Worm (Caenorhabditis elegans) whole organism, dauer: ENCODE data around the gene T08D10.4.
A peak's percentile ranks its signal among the peaks of the same experiment; 100 is the strongest.

Source experiments
- unc-62 ChIP-seq: sonication (generic microtip); optimal IDR thresholded peaks from 2 replicates; lab custom pipeline; 2017; ENCODE audit warnings: missing biosample characterization, missing genetic modification reagents, missing genetic modification characterization

T08D10.4 gene

DNA sequence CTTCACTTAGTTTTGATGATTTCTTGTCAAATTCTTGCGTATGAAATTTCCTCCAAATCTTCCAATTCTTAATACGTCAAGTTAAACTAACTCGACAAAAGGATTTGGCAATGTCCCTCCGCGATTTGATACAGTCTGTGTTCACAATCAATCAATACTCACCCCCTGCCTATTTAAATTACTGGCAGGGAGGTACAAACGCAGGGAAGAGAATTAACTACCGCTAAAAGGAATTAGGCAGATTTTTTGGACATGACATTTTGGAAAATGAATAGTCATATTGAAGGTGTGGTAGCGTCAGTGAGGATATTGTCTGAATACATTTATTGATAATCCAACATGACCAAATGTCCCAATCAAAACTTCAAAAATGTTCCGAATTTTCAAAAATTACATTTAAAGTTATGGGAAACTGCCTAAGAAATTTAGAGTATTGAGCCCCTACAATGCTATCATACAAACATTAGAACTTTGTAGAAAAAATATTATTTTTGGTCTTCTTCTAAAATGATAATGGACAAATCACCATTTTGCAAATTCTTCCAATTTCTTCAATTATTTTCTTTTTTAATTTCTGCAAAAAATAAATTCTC, 15.7 kb downstream of the T08D10.4 start:
- peak; percentile 32 for TF ChIP-seq unc-62 (GFP tag; lab: Kevin White, UChicago)

DNA sequence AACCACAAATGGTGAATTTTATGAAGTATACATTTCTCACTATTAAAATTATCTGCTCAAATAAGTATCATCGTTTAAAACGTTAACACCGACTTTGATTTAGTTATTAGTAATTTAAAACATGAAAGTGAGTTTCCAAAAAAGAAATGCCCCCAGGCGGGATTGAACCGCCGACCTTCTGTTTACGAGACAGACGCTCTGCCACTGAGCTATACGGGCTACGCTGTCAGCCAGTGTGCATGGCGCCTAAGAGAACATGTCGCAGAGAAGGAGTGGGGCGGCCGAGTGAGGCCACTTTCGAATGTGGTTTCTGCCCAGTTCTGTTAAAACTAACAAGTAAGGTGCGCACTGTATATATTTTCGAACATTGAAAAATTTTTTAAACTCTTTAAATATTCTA, 18.2 kb downstream of the T08D10.4 start:
- TF ChIP-seq unc-62 (GFP tag; lab: Kevin White, UChicago), result no peak

DNA sequence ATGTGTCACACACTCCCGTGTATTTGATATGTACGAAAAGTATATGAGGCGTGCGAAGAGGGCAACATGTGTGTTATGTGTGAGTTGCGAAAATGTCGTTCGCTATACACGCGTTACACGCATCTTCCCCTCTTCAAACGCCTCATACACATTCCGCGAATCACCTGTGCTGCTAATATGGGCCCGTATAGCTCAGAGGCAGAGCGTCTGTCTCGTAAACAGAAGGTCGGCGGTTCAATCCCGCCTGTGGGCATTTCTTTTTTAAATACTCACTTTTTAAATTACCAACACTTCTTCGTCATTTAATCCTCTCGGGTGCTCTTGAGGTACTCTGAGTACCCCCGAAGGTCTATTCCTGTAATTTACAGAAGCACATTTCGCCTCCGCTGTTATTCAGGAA, 19.6 kb downstream of the T08D10.4 start:
- no peak for TF ChIP-seq unc-62 (GFP tag; lab: Kevin White, UChicago)

DNA sequence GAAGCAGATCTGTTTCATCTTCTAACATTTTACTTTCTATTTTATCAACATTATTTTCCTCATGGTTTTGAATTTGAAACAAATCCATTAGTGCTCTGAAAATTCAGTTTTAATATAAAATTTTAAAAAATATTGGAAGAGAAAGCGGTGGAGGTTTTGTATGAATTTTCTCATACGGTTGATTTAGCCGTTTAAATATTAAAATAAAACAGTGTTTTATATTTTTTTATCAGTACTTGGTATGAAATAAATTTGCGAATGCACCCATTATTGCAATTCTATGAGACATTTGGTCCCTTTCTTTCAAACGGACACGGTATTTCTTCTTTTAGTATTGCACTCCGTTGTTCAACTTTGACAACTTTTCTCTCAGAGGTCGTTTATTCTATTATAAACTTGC, 21.6 kb downstream of the T08D10.4 start, which contains the start of gene dot-1.4:
dot-1.4 (minus strand) TSS at position 101 of the 400 bp plus-strand sequence.
- TF ChIP-seq unc-62 (GFP tag; lab: Kevin White, UChicago), result no peak

DNA sequence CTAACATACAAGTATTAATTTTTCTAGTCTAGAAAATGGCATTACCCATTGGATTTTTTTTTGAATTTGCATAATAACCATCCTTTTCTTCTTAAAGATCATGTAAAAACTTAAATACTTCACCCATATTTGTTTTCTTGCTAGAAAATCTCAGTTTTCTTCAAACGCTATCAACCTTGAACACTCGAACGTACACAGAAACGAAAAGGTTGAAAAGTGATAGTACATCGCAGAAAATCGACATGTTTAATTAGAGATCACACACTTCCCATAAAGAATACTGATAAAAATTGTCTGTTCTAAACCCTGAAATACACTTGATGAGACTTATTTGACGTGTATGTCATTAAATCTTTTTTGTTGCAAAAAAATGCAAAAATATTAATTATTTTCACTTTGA, 25.5 kb downstream of the T08D10.4 start, which contains the start of gene F55G7.4:
F55G7.4 (plus strand) TSS at position 301 of the 400 bp plus-strand sequence.
- no peak for TF ChIP-seq unc-62 (GFP tag; lab: Kevin White, UChicago)

DNA sequence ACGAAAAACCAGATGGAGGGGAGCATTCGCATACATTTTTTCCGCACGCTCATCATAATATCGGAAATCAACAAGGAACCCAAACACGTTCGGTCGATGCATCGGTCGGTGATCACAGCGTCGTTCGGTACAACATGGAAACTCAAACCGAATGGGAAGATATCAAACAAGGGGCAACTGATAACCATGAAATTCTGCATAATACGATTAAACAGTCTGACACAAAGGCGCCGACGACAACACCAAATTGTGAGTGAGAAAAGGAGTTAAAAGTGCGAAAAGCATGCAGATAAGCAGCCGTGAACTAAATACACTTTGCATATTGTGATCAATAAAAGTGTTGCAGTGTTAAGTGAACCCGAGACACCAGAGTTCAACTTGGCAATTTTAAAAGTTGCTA, 27.9 kb downstream of the T08D10.4 start:
- no peak for TF ChIP-seq unc-62 (GFP tag; lab: Kevin White, UChicago)

DNA sequence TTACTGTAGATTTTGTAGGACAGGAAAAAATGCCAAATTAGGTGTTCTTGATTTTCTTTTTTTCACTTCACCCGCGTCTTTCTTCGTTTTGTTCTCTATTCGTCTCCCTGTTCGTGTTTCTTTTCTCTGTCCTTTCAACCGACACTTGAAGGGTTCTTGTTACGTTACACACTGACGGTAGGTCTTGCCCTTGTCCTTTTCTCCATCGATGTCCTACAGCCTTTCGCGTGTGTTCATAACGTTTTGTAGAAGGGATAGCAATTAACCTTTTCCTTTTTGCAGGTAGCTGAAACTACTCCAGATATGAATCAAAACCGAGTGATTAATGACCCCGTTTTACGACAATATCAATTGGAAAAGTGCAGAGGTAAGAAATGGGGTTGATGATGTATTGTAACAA, 29.0 kb downstream of the T08D10.4 start, which contains the start of gene F55G7.1:
F55G7.1 (plus strand) TSS at position 276 of the 400 bp plus-strand sequence.
- TF ChIP-seq unc-62 (GFP tag; lab: Kevin White, UChicago), result no peak

DNA sequence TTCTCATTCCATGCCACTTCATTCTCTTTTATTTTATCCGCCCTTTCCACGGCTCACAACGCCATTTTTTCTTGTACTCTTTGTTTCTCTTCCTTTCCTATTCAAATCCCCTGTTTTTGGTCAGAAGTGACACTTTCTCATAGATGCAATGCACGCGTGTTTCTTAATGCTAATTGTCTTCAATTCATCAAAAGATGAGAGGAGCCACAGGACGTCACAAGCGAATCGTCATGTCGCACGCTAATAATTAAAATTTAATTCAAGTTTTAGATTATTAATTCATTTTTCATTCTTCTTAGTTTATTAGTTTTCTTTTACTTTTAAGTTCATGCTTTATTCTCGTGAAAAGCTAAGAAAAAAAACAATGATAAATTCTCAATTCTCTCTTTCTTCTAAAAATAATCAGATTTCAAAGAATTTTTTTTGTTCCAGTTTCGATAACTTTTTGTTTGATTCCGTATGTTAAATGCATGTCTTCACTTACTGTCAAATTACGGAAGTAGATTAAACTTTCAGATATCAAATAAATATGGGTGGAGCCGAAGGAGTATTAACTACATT, 32.3 kb downstream of the T08D10.4 start, which contains the start of gene Y62H9A.14:
Y62H9A.14 (plus strand) TSS at position 511 of the 561 bp plus-strand sequence.
- no peak for TF ChIP-seq unc-62 (GFP tag; lab: Kevin White, UChicago)

DNA sequence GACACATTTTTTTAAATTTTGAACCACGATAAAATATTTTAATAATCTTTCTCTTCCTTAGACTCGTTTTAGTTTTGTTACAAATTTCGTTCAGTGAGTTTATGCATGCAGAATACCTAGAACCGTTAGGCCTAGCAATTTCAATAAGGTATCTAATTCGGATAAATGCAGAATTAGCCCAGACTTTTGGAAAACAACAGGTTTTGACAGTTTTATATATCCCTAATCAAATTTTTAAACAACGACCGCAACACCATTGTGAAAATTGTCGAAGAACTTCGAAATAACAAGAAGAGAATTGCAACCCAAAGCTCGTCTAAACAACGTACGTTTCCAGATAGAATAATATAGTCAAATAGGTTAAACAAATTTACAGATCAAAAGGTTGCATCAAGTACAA, 35.1 kb downstream of the T08D10.4 start, which contains the start of gene Y62H9A.16:
Y62H9A.16 (plus strand) TSS at position 301 of the 400 bp plus-strand sequence.
- TF ChIP-seq unc-62 (GFP tag; lab: Kevin White, UChicago), result no peak

DNA sequence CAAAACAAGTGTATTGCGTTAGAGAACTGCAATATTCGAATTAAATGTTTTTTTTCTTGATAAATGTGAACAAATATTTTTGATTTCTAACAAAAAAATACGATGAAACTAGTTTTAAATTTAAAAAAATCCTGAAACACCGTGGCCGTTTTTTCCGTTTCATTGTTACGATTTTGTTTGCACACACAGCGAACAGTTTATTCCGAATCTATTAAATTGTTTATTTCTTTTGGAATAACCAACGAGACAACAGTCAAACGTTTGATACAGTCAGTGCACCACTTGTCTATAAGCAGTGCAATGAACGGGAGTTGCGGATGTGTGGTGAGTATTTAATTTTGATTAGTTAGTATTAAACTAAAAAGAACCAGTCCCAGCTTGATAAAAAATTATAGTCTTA, 36.4 kb downstream of the T08D10.4 start, which contains the start of gene Y62H9A.13:
Y62H9A.13 (plus strand) TSS at position 301 of the 400 bp plus-strand sequence.
- no peak for TF ChIP-seq unc-62 (GFP tag; lab: Kevin White, UChicago)

DNA sequence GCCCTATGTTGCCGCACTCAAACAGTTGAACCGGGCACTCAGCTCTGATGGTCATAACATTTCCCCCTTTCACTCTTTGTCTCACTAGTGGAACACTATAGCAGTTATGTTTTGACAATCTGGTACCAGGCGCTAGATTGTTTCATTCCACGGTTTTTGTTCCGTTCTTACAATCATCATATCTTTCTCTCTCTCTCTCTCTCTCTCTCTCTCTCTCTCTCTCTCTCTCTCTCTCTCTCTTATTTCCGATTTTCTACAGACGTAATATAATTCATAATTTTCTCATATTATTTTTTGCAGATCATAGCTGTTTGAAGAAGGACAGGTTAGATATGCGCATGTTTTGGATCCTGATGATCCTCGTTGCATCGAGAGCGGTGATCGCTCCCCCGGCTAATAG, 39.3 kb downstream of the T08D10.4 start, which contains the start of gene Y62H9A.12:
Y62H9A.12 (plus strand) TSS at position 301 of the 400 bp plus-strand sequence.
- no peak for TF ChIP-seq unc-62 (GFP tag; lab: Kevin White, UChicago)

DNA sequence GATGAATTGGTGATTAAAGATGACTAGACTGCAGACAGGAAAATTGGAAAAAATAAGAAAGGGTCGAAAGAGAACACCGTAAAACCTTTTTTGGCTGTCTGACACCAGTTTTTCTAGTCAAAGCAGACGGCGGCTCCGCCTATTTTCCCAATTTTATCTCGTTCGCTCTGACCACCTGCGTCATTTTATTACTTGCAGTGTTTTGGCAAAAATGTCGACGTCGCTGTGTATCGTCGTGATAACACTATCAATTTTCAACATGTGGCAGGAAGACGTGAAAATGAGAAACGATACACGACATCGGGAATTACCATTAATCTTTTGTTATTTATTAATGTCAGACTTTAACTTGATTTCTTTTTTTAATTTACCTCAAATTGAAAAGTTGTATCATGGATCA, 43.1 kb downstream of the T08D10.4 start, which contains the start of gene Y62H9A.15:
Y62H9A.15 (minus strand) TSS at position 100 of the 400 bp plus-strand sequence.
- no peak for TF ChIP-seq unc-62 (GFP tag; lab: Kevin White, UChicago)

DNA sequence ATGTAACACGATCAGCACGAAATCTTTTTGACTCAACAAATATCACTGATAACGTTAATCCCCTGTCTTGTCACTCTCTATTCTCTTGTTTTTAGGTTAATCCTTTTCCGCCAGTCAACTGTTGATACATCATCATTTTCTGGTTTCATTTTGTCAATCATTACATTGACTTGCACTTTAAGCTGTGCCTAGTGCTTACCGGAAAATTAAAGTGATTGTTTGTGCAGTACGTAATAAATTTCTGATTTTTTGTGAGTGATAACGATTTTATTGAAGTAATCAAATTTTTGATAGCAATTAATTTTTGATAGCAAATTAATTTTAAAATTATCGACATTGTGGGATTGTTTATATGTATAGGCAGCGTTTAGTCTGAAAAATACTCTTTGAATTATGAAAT, 44.0 kb downstream of the T08D10.4 start:
- no peak for TF ChIP-seq unc-62 (GFP tag; lab: Kevin White, UChicago)

DNA sequence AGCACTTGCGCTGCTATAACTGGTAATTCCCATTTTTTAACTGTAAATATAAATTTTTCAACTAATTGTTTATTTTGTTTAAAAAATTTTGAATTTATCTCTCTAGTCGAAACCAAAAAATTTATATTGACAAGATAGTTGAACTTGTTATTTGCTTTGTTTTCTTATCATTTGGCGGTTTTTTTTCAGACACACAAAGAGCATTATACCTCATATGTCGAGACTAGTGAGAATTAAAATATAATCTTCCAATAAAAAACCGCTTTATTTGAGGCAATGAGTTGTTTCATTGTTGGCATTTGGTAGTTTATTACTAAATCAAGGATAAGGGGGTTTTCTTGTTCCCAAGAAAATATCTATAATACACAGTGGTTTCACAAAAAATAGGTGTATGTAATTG, 44.9 kb downstream of the T08D10.4 start:
- no peak for TF ChIP-seq unc-62 (GFP tag; lab: Kevin White, UChicago)

DNA sequence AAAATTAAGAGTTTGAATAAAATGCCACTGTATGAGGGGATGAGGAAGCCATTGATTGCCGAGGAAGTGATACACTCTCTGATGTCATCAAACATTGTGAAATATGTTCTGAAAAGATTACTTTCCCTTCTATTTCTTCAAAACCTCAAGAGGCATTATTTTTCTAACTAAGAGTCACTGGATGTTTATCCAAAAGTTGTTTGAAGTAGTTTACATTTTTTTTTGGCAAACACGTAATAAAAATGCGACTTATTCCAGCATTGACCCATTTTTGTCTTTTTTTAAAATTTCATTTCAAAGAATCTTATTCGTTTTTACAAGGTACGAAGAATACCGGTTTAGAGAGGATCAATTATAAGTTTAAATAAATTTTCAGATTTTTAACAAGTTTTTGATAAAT, 45.9 kb downstream of the T08D10.4 start, which contains the start of gene Y62H9A.11:
Y62H9A.11 (minus strand) TSS at position 101 of the 400 bp plus-strand sequence.
- no peak for TF ChIP-seq unc-62 (GFP tag; lab: Kevin White, UChicago)

DNA sequence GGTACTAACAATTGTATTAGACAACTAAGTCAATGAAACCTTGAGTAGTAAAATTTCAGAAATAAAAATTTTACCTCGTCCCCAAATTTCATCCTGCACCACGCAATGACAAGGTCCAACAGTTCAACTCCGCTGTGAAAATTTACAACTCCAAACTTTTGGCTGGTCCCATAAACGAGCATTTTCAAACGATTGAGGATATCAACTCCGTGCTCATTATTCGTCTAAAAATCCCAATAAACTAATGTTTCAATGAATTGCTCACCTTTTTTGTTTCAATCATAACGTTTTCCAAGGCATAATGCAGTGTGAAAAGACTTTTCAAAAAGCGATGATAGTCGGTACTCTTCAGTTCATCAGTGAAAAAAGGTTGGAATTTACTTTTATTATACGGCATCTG, 46.5 kb downstream of the T08D10.4 start:
- no peak for TF ChIP-seq unc-62 (GFP tag; lab: Kevin White, UChicago)
